Fruit fly (Drosophila melanogaster) whole organism, wandering third instar larva: Measurements from ENCODE around the gene RhoGAP71E.
A peak's percentile ranks its signal among the peaks of the same experiment; 100 is the strongest.

Experiments
- CG32264 ChIP-seq: fragments of 200-800 bp; sonication (Bioruptor generic); optimal IDR thresholded peaks from 2 replicates; lab custom pipeline; 2016; ENCODE audit warnings: missing biosample characterization, missing genetic modification characterization
- CG9705 ChIP-seq: fragments of 200-800 bp; sonication (Bioruptor generic); optimal IDR thresholded peaks from 2 replicates; lab custom pipeline; 2018; ENCODE audit warnings: missing biosample characterization, mild to moderate bottlenecking, missing genetic modification characterization
- CrebA ChIP-seq: fragments of 200-800 bp; sonication (Bioruptor generic); optimal IDR thresholded peaks from 2 replicates; lab custom pipeline; 2016; ENCODE audit warnings: missing biosample characterization, mild to moderate bottlenecking, missing genetic modification characterization, borderline replicate concordance
- Dfd ChIP-seq: fragments of >200 bp; optimal IDR thresholded peaks from 2 replicates; lab custom pipeline; 2017; ENCODE audit warnings: missing biosample characterization, missing genetic modification characterization
- Dif ChIP-seq: fragments of 200-275, 200-300 bp; sonication (Bioruptor generic); optimal IDR thresholded peaks from 2 replicates; lab custom pipeline; 2018; ENCODE audit warnings: missing biosample characterization, missing genetic modification characterization; ENCODE audit not compliant: partially characterized antibody
- GATAd ChIP-seq: sonication (Bioruptor generic); optimal IDR thresholded peaks from 2 replicates; lab custom pipeline; 2016; ENCODE audit warnings: missing biosample characterization, missing genetic modification characterization
- HLH106 ChIP-seq: fragments of 200-800 bp; optimal IDR thresholded peaks from 3 replicates; lab custom pipeline; 2019; ENCODE audit warnings: missing biosample characterization, mild to moderate bottlenecking, missing genetic modification characterization, moderate library complexity
- Hnf4 ChIP-seq: fragments of 200-800 bp; sonication (Bioruptor generic); optimal IDR thresholded peaks from 2 replicates; lab custom pipeline; 2016; ENCODE audit warnings: missing biosample characterization, mild to moderate bottlenecking, missing genetic modification characterization
- Hr78 ChIP-seq: fragments of >200 bp; optimal IDR thresholded peaks from 2 replicates; lab custom pipeline; 2017; ENCODE audit warnings: missing biosample characterization, missing genetic modification characterization
- Hr83 ChIP-seq: fragments of 200-300 bp; sonication (Bioruptor generic); optimal IDR thresholded peaks from 2 replicates; lab custom pipeline; 2016; ENCODE audit warnings: missing biosample characterization, mild to moderate bottlenecking, missing genetic modification characterization, moderate library complexity; ENCODE audit not compliant: poor library complexity, severe bottlenecking
- Jra ChIP-seq: sonication (Bioruptor generic); optimal IDR thresholded peaks from 2 replicates; lab custom pipeline; 2016; ENCODE audit warnings: missing biosample characterization, missing genetic modification characterization
- Mio ChIP-seq: sonication (Bioruptor generic); optimal IDR thresholded peaks from 2 replicates; lab custom pipeline; 2016; ENCODE audit warnings: missing biosample characterization, missing genetic modification characterization
- Myc ChIP-seq: fragments of >200 bp; optimal IDR thresholded peaks from 2 replicates; lab custom pipeline; 2017
- N ChIP-seq: fragments of >200 bp; optimal IDR thresholded peaks from 2 replicates; lab custom pipeline; 2018; ENCODE audit warnings: missing biosample characterization, missing external identifiers, missing genetic modification characterization
- OdsH ChIP-seq: fragments of 200-800 bp; sonication (Bioruptor generic); optimal IDR thresholded peaks from 2 replicates; lab custom pipeline; 2016; ENCODE audit warnings: missing biosample characterization, mild to moderate bottlenecking, missing genetic modification characterization
- Rel ChIP-seq, 2 experiments: fragments of 200-800 bp; sonication (Bioruptor generic) in 1 of 2; optimal IDR thresholded peaks; 2 replicates in 1 of 2; 3 replicates in 1 of 2; lab custom pipeline; 2016 to 2019; ENCODE audit warnings: mild to moderate bottlenecking in 2 of 2, missing biosample characterization in 2 of 2, missing genetic modification characterization in 2 of 2, moderate library complexity in 1 of 2
- Sp1 ChIP-seq: fragments of 200-800 bp; sonication (Bioruptor generic); optimal IDR thresholded peaks from 3 replicates; lab custom pipeline; 2019; ENCODE audit warnings: missing biosample characterization, mild to moderate bottlenecking, missing genetic modification characterization, moderate library complexity
- Vsx2 ChIP-seq: fragments of 200-300, 225-300 bp; sonication (Bioruptor generic); optimal IDR thresholded peaks from 2 replicates; lab custom pipeline; 2018; ENCODE audit warnings: missing biosample characterization, missing genetic modification characterization; ENCODE audit not compliant: partially characterized antibody
- br ChIP-seq: fragments of 200-800 bp; sonication (Bioruptor generic); optimal IDR thresholded peaks from 2 replicates; lab custom pipeline; 2016; ENCODE audit warnings: missing biosample characterization, missing genetic modification characterization
- brk ChIP-seq: fragments of 200-800 bp; sonication (Bioruptor generic); optimal IDR thresholded peaks from 2 replicates; lab custom pipeline; 2016; ENCODE audit warnings: missing biosample characterization, mild to moderate bottlenecking, missing genetic modification characterization
- dl ChIP-seq, 2 experiments: fragments of 175-275, 200-275 bp in 1 of 2; fragments of 200-275 bp in 1 of 2; sonication (Bioruptor generic); optimal IDR thresholded peaks; lab custom pipeline; 2018; ENCODE audit warnings: mild to moderate bottlenecking in 2 of 2, missing biosample characterization in 2 of 2, missing genetic modification characterization in 2 of 2, moderate library complexity in 2 of 2; ENCODE audit not compliant: partially characterized antibody in 2 of 2, insufficient read depth in 1 of 2
- dmrt93B ChIP-seq: fragments of 200-800 bp; sonication (Bioruptor generic); optimal IDR thresholded peaks from 2 replicates; lab custom pipeline; 2018; ENCODE audit warnings: missing biosample characterization, mild to moderate bottlenecking, missing genetic modification characterization
- dsf ChIP-seq: sonication (Bioruptor generic); optimal IDR thresholded peaks from 2 replicates; lab custom pipeline; 2016; ENCODE audit warnings: missing biosample characterization, missing genetic modification characterization, borderline replicate concordance
- ey ChIP-seq: fragments of 200-800 bp; sonication (Bioruptor generic); optimal IDR thresholded peaks from 2 replicates; lab custom pipeline; 2016; ENCODE audit warnings: missing biosample characterization, missing genetic modification characterization
- foxo ChIP-seq, 2 experiments: fragments of 200-800 bp; sonication (Bioruptor generic); optimal IDR thresholded peaks; 2 replicates in 1 of 2; 3 replicates in 1 of 2; lab custom pipeline; 2016 to 2017; ENCODE audit warnings: missing biosample characterization in 2 of 2, missing genetic modification characterization in 2 of 2
- fru ChIP-seq: fragments of 200-800 bp; sonication (Bioruptor generic); optimal IDR thresholded peaks from 3 replicates; lab custom pipeline; 2016; ENCODE audit warnings: missing biosample characterization, mild to moderate bottlenecking, missing genetic modification characterization
- h ChIP-seq: fragments of 200-800 bp; sonication (Bioruptor generic); optimal IDR thresholded peaks from 3 replicates; lab custom pipeline; 2016; ENCODE audit warnings: missing biosample characterization, mild to moderate bottlenecking, missing genetic modification characterization
- jim ChIP-seq: fragments of 175-275, 200-325 bp; sonication (Bioruptor generic); optimal IDR thresholded peaks from 2 replicates; lab custom pipeline; 2016; ENCODE audit warnings: missing biosample characterization, mild to moderate bottlenecking, missing genetic modification characterization
- lola ChIP-seq: fragments of >200 bp; optimal IDR thresholded peaks from 2 replicates; lab custom pipeline; 2017; ENCODE audit warnings: missing biosample characterization, missing genetic modification characterization
- pan ChIP-seq: fragments of >200 bp; optimal IDR thresholded peaks from 2 replicates; lab custom pipeline; 2017
- psq ChIP-seq: fragments of 200-800 bp; sonication (Bioruptor generic); optimal IDR thresholded peaks from 3 replicates; lab custom pipeline; 2017; ENCODE audit warnings: missing biosample characterization, mild to moderate bottlenecking, missing genetic modification characterization, moderate library complexity
- rgr ChIP-seq: fragments of 200-800 bp; sonication (Bioruptor generic); optimal IDR thresholded peaks from 3 replicates; lab custom pipeline; 2016; ENCODE audit warnings: missing biosample characterization, mild to moderate bottlenecking, missing genetic modification characterization
- sv ChIP-seq: fragments of 200-800 bp; sonication (Bioruptor generic); optimal IDR thresholded peaks from 3 replicates; lab custom pipeline; 2016; ENCODE audit warnings: missing biosample characterization, missing genetic modification characterization
- tai ChIP-seq: sonication (Bioruptor generic); optimal IDR thresholded peaks from 2 replicates; lab custom pipeline; 2016; ENCODE audit warnings: missing biosample characterization, missing genetic modification characterization
- usp ChIP-seq: fragments of >200 bp; optimal IDR thresholded peaks from 2 replicates; lab custom pipeline; 2017; ENCODE audit warnings: missing biosample characterization, missing genetic modification characterization
- woc ChIP-seq: sonication (Bioruptor generic); optimal IDR thresholded peaks from 2 replicates; lab custom pipeline; 2016; ENCODE audit warnings: missing biosample characterization, mild to moderate bottlenecking, missing genetic modification characterization

Gene RhoGAP71E

dm6 chr3L:15543049-15543448 is 45.6 kb upstream of the RhoGAP71E start:
- no peak for TF ChIP-seq OdsH (GFP tag; lab: Kevin White, UChicago)
- TF ChIP-seq foxo (GFP tag; optimal IDR thresholded peaks at IDR 0.05; lab: Kevin White, UChicago), result no peak
- no peak for TF ChIP-seq Jra
- TF ChIP-seq Dif (GFP tag; lab: Kevin White, UChicago), result no peak
- TF ChIP-seq usp (GFP tag; lab: Kevin White, UChicago), result no peak
- no peak for TF ChIP-seq dsf (GFP tag; lab: Kevin White, UChicago)
- no peak for TF ChIP-seq woc
- no peak for TF ChIP-seq fru
- TF ChIP-seq h (GFP tag; lab: Kevin White, UChicago), result no peak
- no peak for TF ChIP-seq lola
- TF ChIP-seq Vsx2 (GFP tag; lab: Kevin White, UChicago), result no peak
- no peak for TF ChIP-seq sv (GFP tag; lab: Kevin White, UChicago)
- TF ChIP-seq, all 38 proteins: peak for 0

- no peak for TF ChIP-seq tai (GFP tag; lab: Kevin White, UChicago)
- TF ChIP-seq CG32264 (GFP tag; lab: Kevin White, UChicago), result no peak
- no peak for TF ChIP-seq usp (GFP tag; lab: Kevin White, UChicago)
- TF ChIP-seq sv (GFP tag; lab: Kevin White, UChicago), result no peak
- no peak for TF ChIP-seq Dfd (GFP tag; lab: Kevin White, UChicago)
- no peak for TF ChIP-seq ey (GFP tag; lab: Kevin White, UChicago)
- TF ChIP-seq psq (GFP tag; lab: Kevin White, UChicago), result no peak
- TF ChIP-seq Sp1, result no peak
- TF ChIP-seq Jra, result no peak
- no peak for TF ChIP-seq lola
- no peak for TF ChIP-seq foxo (GFP tag; optimal IDR thresholded peaks at IDR 0.05; lab: Kevin White, UChicago)
- no peak for TF ChIP-seq rgr (GFP tag; lab: Kevin White, UChicago)
- no peak for TF ChIP-seq Myc (lab: Kevin White, UChicago)
- TF ChIP-seq brk, result no peak
- no peak for TF ChIP-seq CrebA (GFP tag; lab: Kevin White, UChicago)
- TF ChIP-seq Mio (GFP tag; lab: Kevin White, UChicago), result no peak
- TF ChIP-seq dsf (GFP tag; lab: Kevin White, UChicago), result no peak
- TF ChIP-seq h (GFP tag; lab: Kevin White, UChicago), result no peak
Measured at dm6 chr3L:15543467-15543866, 45.2 kb upstream of the RhoGAP71E start.

dm6 chr3L:15544455-15545415 is 43.9 kb upstream of the RhoGAP71E start:
- TF ChIP-seq br (peak; percentile 21), Rel (GFP tag; optimal IDR thresholded peaks at IDR 0.05; lab: Kevin White, UChicago) (no peak), Rel (tag; optimal IDR thresholded peaks at IDR 0.05; lab: Kevin White, UChicago) (peak; percentile 53), ey (GFP tag; lab: Kevin White, UChicago) (peak; percentile 37), rgr (GFP tag; lab: Kevin White, UChicago) (peak; percentile 20), woc (peak; percentile 39), fru (peak; percentile 37), CG9705 (no peak), Hnf4 (GFP tag; lab: Kevin White, UChicago) (peak; percentile 0), OdsH (GFP tag; lab: Kevin White, UChicago) (peak; percentile 12), N (GFP tag; lab: Kevin White, UChicago) (no peak), Sp1 (peak; percentile 16), Jra (no peak), psq (GFP tag; lab: Kevin White, UChicago) (peak; percentile 53), jim (peak; percentile 15), HLH106 (peak; percentile 35), foxo (GFP tag; optimal IDR thresholded peaks at IDR 0.05; lab: Kevin White, UChicago) (peak in 1 of 2 experiments; percentile 39)

dm6 chr3L:15547187-15547790 is 41.4 kb upstream of the RhoGAP71E start:
- no peak for TF ChIP-seq ey (GFP tag; lab: Kevin White, UChicago)
- no peak for TF ChIP-seq Dif (GFP tag; lab: Kevin White, UChicago)
- TF ChIP-seq Rel (GFP tag; optimal IDR thresholded peaks at IDR 0.05; lab: Kevin White, UChicago), result peak; percentile 52
- peak; percentile 95 for TF ChIP-seq Rel (tag; optimal IDR thresholded peaks at IDR 0.05; lab: Kevin White, UChicago)
- no peak for TF ChIP-seq Hr83 (GFP tag; lab: Kevin White, UChicago)
- TF ChIP-seq Hr78 (GFP tag; lab: Kevin White, UChicago), result no peak
- no peak for TF ChIP-seq Hnf4 (GFP tag; lab: Kevin White, UChicago)
- no peak for TF ChIP-seq GATAd (GFP tag; lab: Kevin White, UChicago)
- no peak for TF ChIP-seq woc
- no peak for TF ChIP-seq pan (lab: Kevin White, UChicago)
- TF ChIP-seq HLH106, result no peak
- no peak for TF ChIP-seq Dfd (GFP tag; lab: Kevin White, UChicago)
- no peak for TF ChIP-seq fru
- no peak for TF ChIP-seq jim
- no peak for TF ChIP-seq Vsx2 (GFP tag; lab: Kevin White, UChicago)
- TF ChIP-seq foxo (GFP tag; optimal IDR thresholded peaks at IDR 0.05; lab: Kevin White, UChicago), result no peak
- no peak for TF ChIP-seq dl (GFP tag; optimal IDR thresholded peaks at IDR 0.05; lab: Kevin White, UChicago; ENCODE audit: insufficient read depth in 1 of 2, partially characterized antibody in 2 of 2)
- no peak for TF ChIP-seq rgr (GFP tag; lab: Kevin White, UChicago)
- TF ChIP-seq Sp1, result no peak
- peak; percentile 38 for TF ChIP-seq br
- TF ChIP-seq CrebA (GFP tag; lab: Kevin White, UChicago), result peak; percentile 85
- no peak for TF ChIP-seq N (GFP tag; lab: Kevin White, UChicago)
- no peak for TF ChIP-seq dmrt93B (GFP tag; lab: Kevin White, UChicago)
- no peak for TF ChIP-seq Myc (lab: Kevin White, UChicago)
- no peak for TF ChIP-seq Jra
- TF ChIP-seq brk, result peak; percentile 59
